Worm (Caenorhabditis elegans) whole organism, L2 larva: ENCODE data around the gene R04A9.7.

Source experiments
- C34F6.9 ChIP-seq: fragments of 150-350 bp; optimal IDR thresholded peaks from 2 replicates; lab custom pipeline; 2014; ENCODE audit warnings: missing biosample characterization, missing genetic modification characterization
- F13H6.1 ChIP-seq: sonication (generic microtip); optimal IDR thresholded peaks from 2 replicates; lab custom pipeline; 2016; ENCODE audit warnings: missing genetic modification characterization, missing compliant biosample characterization
- R02D3.7 ChIP-seq: fragments of 150-350 bp; optimal IDR thresholded peaks from 2 replicates; lab custom pipeline; 2014; ENCODE audit warnings: missing biosample characterization, missing genetic modification characterization
- Y55F3AM.14 ChIP-seq: fragments of 200-800 bp; sonication (Bioruptor generic); optimal IDR thresholded peaks from 2 replicates; lab custom pipeline; 2018; ENCODE audit warnings: mild to moderate bottlenecking, missing genetic modification characterization, missing compliant biosample characterization
- ZK546.5 ChIP-seq: sonication (generic microtip); optimal IDR thresholded peaks from 2 replicates; lab custom pipeline; 2017; ENCODE audit warnings: missing biosample characterization, missing genetic modification characterization
- aly-2 ChIP-seq: fragments of 150-350 bp; optimal IDR thresholded peaks from 2 replicates; lab custom pipeline; 2014; ENCODE audit warnings: missing biosample characterization, missing genetic modification characterization
- ama-1 ChIP-seq: fragments of 150-350 bp; optimal IDR thresholded peaks from 2 replicates; lab custom pipeline; 2018; ENCODE audit warnings: inconsistent platforms
- blmp-1 ChIP-seq: sonication (generic microtip); optimal IDR thresholded peaks from 2 replicates; lab custom pipeline; 2017; ENCODE audit warnings: missing genetic modification characterization, mild to moderate bottlenecking, missing compliant biosample characterization, antibody characterized with exemption, moderate library complexity; ENCODE audit not compliant: insufficient read depth
- ceh-16 ChIP-seq: fragments of 150-350 bp; optimal IDR thresholded peaks from 2 replicates; lab custom pipeline; 2014; ENCODE audit warnings: missing biosample characterization, missing genetic modification characterization
- ceh-82 ChIP-seq: fragments of 150-350 bp; optimal IDR thresholded peaks from 2 replicates; lab custom pipeline; 2014; ENCODE audit warnings: missing biosample characterization, missing genetic modification characterization
- crh-2 ChIP-seq: sonication (generic microtip); optimal IDR thresholded peaks from 2 replicates; lab custom pipeline; 2017; ENCODE audit warnings: missing biosample characterization, missing genetic modification characterization
- dmd-4 ChIP-seq: sonication (generic microtip); optimal IDR thresholded peaks from 2 replicates; lab custom pipeline; 2017; ENCODE audit warnings: missing biosample characterization, missing genetic modification characterization
- egl-27 ChIP-seq: sonication (generic microtip); optimal IDR thresholded peaks from 3 replicates; lab custom pipeline; 2017; ENCODE audit warnings: missing biosample characterization, missing genetic modification reagents, missing genetic modification characterization
- elt-1 ChIP-seq: fragments of 150-350 bp; optimal IDR thresholded peaks from 2 replicates; lab custom pipeline; 2014; ENCODE audit warnings: missing biosample characterization, missing genetic modification characterization
- elt-3 ChIP-seq: sonication (generic microtip); optimal IDR thresholded peaks from 2 replicates; lab custom pipeline; 2017; ENCODE audit warnings: missing biosample characterization, missing genetic modification characterization
- gmeb-1 ChIP-seq: fragments of 150-350 bp; optimal IDR thresholded peaks from 2 replicates; lab custom pipeline; 2014; ENCODE audit warnings: missing biosample characterization, missing genetic modification characterization
- lin-11 ChIP-seq: fragments of 150-350 bp; sonication (generic microtip); optimal IDR thresholded peaks from 2 replicates; lab custom pipeline; 2014; ENCODE audit warnings: missing biosample characterization, missing genetic modification characterization, inconsistent platforms, mixed read lengths
- lin-13 ChIP-seq: fragments of 150-350 bp; optimal IDR thresholded peaks from 2 replicates; lab custom pipeline; 2014; ENCODE audit warnings: missing biosample characterization, missing genetic modification reagents, missing genetic modification characterization
- lsy-2 ChIP-seq, 2 experiments: fragments of 150-350 bp in 1 of 2; sonication (generic microtip) in 1 of 2; optimal IDR thresholded peaks; 2 replicates each; lab custom pipeline; 2014 to 2017; ENCODE audit warnings: missing biosample characterization in 2 of 2, missing genetic modification characterization in 2 of 2
- mab-5 ChIP-seq: fragments of 150-350 bp; optimal IDR thresholded peaks from 2 replicates; lab custom pipeline; 2014; ENCODE audit warnings: missing biosample characterization, missing genetic modification characterization
- mbf-1 ChIP-seq: sonication (generic microtip); optimal IDR thresholded peaks from 2 replicates; lab custom pipeline; 2017; ENCODE audit warnings: missing biosample characterization, missing genetic modification characterization
- mdl-1 ChIP-seq, 2 experiments: fragments of 150-350 bp in 1 of 2; sonication (generic microtip) in 1 of 2; optimal IDR thresholded peaks; 2 replicates each; lab custom pipeline; 2017; ENCODE audit warnings: missing biosample characterization in 2 of 2, missing genetic modification characterization in 2 of 2
- nhr-10 ChIP-seq: sonication (generic microtip); optimal IDR thresholded peaks from 2 replicates; lab custom pipeline; 2017; ENCODE audit warnings: missing biosample characterization, missing genetic modification characterization
- nhr-11 ChIP-seq: fragments of 150-350 bp; optimal IDR thresholded peaks from 2 replicates; lab custom pipeline; 2014; ENCODE audit warnings: missing biosample characterization, missing genetic modification characterization
- nhr-129 ChIP-seq: fragments of 150-350 bp; optimal IDR thresholded peaks from 2 replicates; lab custom pipeline; 2014; ENCODE audit warnings: missing biosample characterization, missing genetic modification characterization
- nhr-21 ChIP-seq: fragments of 150-350 bp; optimal IDR thresholded peaks from 2 replicates; lab custom pipeline; 2014; ENCODE audit warnings: missing biosample characterization, missing genetic modification characterization
- nhr-23 ChIP-seq: fragments of 150-350 bp; optimal IDR thresholded peaks from 2 replicates; lab custom pipeline; 2014; ENCODE audit warnings: missing biosample characterization, missing genetic modification reagents, missing genetic modification characterization
- nhr-237 ChIP-seq: fragments of 150-350 bp; optimal IDR thresholded peaks from 2 replicates; lab custom pipeline; 2014; ENCODE audit warnings: missing biosample characterization, missing genetic modification characterization
- nhr-25 ChIP-seq: fragments of 150-350 bp; sonication (generic microtip); optimal IDR thresholded peaks from 3 replicates; lab custom pipeline; 2014; ENCODE audit warnings: missing biosample characterization, missing genetic modification characterization
- nhr-6 ChIP-seq: fragments of 150-350 bp; optimal IDR thresholded peaks from 2 replicates; lab custom pipeline; 2014; ENCODE audit warnings: missing biosample characterization, missing genetic modification characterization
- nhr-77 ChIP-seq: fragments of 150-350 bp; optimal IDR thresholded peaks from 2 replicates; lab custom pipeline; 2014; ENCODE audit warnings: missing biosample characterization, missing genetic modification characterization
- peb-1 ChIP-seq: fragments of 150-350 bp; optimal IDR thresholded peaks from 2 replicates; lab custom pipeline; 2014; ENCODE audit warnings: missing biosample characterization, missing genetic modification characterization
- skn-1 ChIP-seq: sonication (generic microtip); optimal IDR thresholded peaks from 2 replicates; lab custom pipeline; 2017; ENCODE audit warnings: missing biosample characterization, missing genetic modification characterization
- sma-3 ChIP-seq: sonication (generic microtip); optimal IDR thresholded peaks from 2 replicates; lab custom pipeline; 2016; ENCODE audit warnings: missing genetic modification reagents, missing genetic modification characterization, missing compliant biosample characterization
- sma-9 ChIP-seq, 2 experiments: fragments of 150-350 bp in 1 of 2; sonication (generic microtip) in 1 of 2; optimal IDR thresholded peaks; 2 replicates each; lab custom pipeline; 2014 to 2016; ENCODE audit warnings: missing genetic modification characterization in 2 of 2, mild to moderate bottlenecking in 1 of 2, missing biosample characterization in 1 of 2, missing compliant biosample characterization in 1 of 2, missing genetic modification reagents in 1 of 2, moderate library complexity in 1 of 2
- snpc-4 ChIP-seq: fragments of 150-350 bp; optimal IDR thresholded peaks from 2 replicates; lab custom pipeline; 2014; ENCODE audit warnings: missing biosample characterization, missing genetic modification characterization
- unc-39 ChIP-seq: fragments of 150-350 bp; optimal IDR thresholded peaks from 2 replicates; lab custom pipeline; 2014; ENCODE audit warnings: missing biosample characterization, missing genetic modification characterization
- unc-55 ChIP-seq: fragments of 150-350 bp; sonication (generic microtip); optimal IDR thresholded peaks from 3 replicates; lab custom pipeline; 2014; ENCODE audit warnings: missing biosample characterization, missing genetic modification reagents, missing genetic modification characterization
- unc-62 ChIP-seq: fragments of 150-350 bp; optimal IDR thresholded peaks from 2 replicates; lab custom pipeline; 2014; ENCODE audit warnings: missing biosample characterization, missing genetic modification reagents, missing genetic modification characterization
- zag-1 ChIP-seq: fragments of 150-350 bp; optimal IDR thresholded peaks from 2 replicates; lab custom pipeline; 2014; ENCODE audit warnings: missing biosample characterization, missing genetic modification characterization
- ztf-4 ChIP-seq: fragments of 150-350 bp; optimal IDR thresholded peaks from 2 replicates; lab custom pipeline; 2014; ENCODE audit warnings: missing biosample characterization, missing genetic modification characterization

R04A9.7 gene

DNA sequence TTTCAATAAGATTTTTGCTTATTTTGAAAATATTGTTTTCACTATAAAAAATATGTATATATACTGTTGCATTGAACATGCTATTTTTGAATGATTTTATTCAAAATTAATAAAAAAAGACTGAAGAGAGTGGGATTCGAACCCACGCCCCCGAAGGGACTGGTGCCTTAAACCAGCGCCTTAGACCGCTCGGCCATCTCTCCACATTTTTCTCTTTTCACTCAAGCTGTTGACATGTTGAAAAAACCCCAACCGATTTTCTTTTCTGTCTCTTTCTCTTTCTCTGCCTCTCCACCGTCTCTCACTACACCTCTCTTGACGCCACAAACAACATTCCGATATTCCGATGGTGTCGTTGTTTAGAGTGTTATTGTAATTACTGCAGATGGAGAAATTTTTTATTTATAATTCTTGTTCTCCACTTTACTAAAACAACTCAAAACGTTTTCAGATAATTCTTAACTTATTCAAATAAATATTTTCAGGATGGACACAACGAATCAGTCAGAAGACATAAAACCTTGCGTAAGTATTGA is 41.5 kb downstream of the R04A9.7 start, which contains the start of gene sor-3 (continued):
- TF ChIP-seq lin-11, result peak; percentile 50
- TF ChIP-seq dmd-4, result no peak
- no peak for TF ChIP-seq mbf-1 (tag; lab: Kevin White, UChicago)
- peak; percentile 40 for TF ChIP-seq skn-1 (tag; lab: Kevin White, UChicago)
- TF ChIP-seq unc-55 (GFP tag; lab: Kevin White, UChicago), result peak; percentile 96
- TF ChIP-seq elt-1 (tag; lab: Kevin White, UChicago), result no peak
- no peak for TF ChIP-seq elt-3 (tag; lab: Kevin White, UChicago)
- no peak for TF ChIP-seq nhr-11 (tag; lab: Kevin White, UChicago)
- no peak for TF ChIP-seq ama-1 (lab: Kevin White, UChicago)
- TF ChIP-seq gmeb-1, result peak; percentile 77
- TF ChIP-seq aly-2 (tag; lab: Kevin White, UChicago), result no peak
- peak; percentile 45 for TF ChIP-seq Y55F3AM.14 (GFP tag; lab: Kevin White, UChicago)
- peak; percentile 69 for TF ChIP-seq mab-5 (tag; lab: Kevin White, UChicago)
- TF ChIP-seq ZK546.5, result no peak
- no peak for TF ChIP-seq unc-39
- peak; percentile 79 for TF ChIP-seq ztf-4 (tag; lab: Kevin White, UChicago)
- TF ChIP-seq crh-2 (tag; lab: Kevin White, UChicago), result peak; percentile 89
- peak; percentile 74 for TF ChIP-seq F13H6.1 (tag; lab: Kevin White, UChicago)
- TF ChIP-seq mdl-1 (tag; optimal IDR thresholded peaks at IDR 0.05; lab: Kevin White, UChicago), result peak; percentile 7 to 48
- TF ChIP-seq C34F6.9 (tag; lab: Kevin White, UChicago), result peak; percentile 82

DNA sequence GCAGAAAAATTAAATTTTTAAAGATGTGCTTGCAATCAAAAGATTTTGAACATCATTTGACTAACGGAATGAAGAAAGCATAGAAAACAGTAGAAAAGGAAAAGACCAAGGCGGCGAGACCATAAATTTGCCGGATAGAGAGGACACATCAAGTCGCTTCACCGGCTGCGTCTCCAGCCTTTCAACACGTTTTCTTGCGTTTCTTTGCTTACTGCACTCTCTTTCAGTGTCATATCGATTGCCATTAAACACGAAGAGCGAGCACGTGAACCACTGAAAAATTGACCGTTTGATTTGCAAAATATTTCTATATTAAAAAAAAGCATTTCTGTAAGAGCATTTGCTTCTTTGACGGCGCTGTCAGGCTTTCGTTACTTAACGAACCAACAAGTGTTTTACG is 46.6 kb downstream of the R04A9.7 start:
- TF ChIP-seq nhr-6 (no peak), unc-39 (no peak), nhr-77 (no peak), mab-5 (tag; lab: Kevin White, UChicago) (peak; percentile 50), ama-1 (lab: Kevin White, UChicago) (no peak), elt-1 (tag; lab: Kevin White, UChicago) (no peak), ZK546.5 (no peak), skn-1 (tag; lab: Kevin White, UChicago) (no peak), sma-9 (GFP tag; optimal IDR thresholded peaks at IDR 0.05; lab: Kevin White, UChicago) (no peak), sma-9 (tag; optimal IDR thresholded peaks at IDR 0.05; lab: Kevin White, UChicago) (no peak), Y55F3AM.14 (GFP tag; lab: Kevin White, UChicago) (no peak), unc-55 (GFP tag; lab: Kevin White, UChicago) (peak; percentile 58), nhr-237 (tag; lab: Kevin White, UChicago) (no peak), mdl-1 (tag; optimal IDR thresholded peaks at IDR 0.05; lab: Kevin White, UChicago) (peak in 1 of 2 experiments; percentile 60), gmeb-1 (no peak), ceh-82 (tag; lab: Kevin White, UChicago) (no peak), F13H6.1 (tag; lab: Kevin White, UChicago) (no peak), unc-62 (GFP tag; lab: Kevin White, UChicago) (no peak), snpc-4 (tag; lab: Kevin White, UChicago) (no peak), ztf-4 (tag; lab: Kevin White, UChicago) (no peak), mbf-1 (tag; lab: Kevin White, UChicago) (no peak), crh-2 (tag; lab: Kevin White, UChicago) (peak; percentile 31), nhr-21 (no peak), peb-1 (tag; lab: Kevin White, UChicago) (no peak), dmd-4 (no peak), nhr-23 (no peak), ceh-16 (tag; lab: Kevin White, UChicago) (no peak), lsy-2 (tag; optimal IDR thresholded peaks at IDR 0.05; lab: Kevin White, UChicago) (peak in 1 of 2 experiments; percentile 40), zag-1 (tag; lab: Kevin White, UChicago) (no peak), nhr-129 (tag; lab: Kevin White, UChicago) (peak; percentile 46), C34F6.9 (tag; lab: Kevin White, UChicago) (peak; percentile 63), elt-3 (tag; lab: Kevin White, UChicago) (no peak), aly-2 (tag; lab: Kevin White, UChicago) (no peak), sma-3 (GFP tag; lab: Kevin White, UChicago) (no peak), nhr-10 (no peak), blmp-1 (tag; lab: Kevin White, UChicago) (no peak), nhr-11 (tag; lab: Kevin White, UChicago) (no peak), nhr-25 (tag; lab: Kevin White, UChicago) (no peak), lin-13 (GFP tag; lab: Kevin White, UChicago) (no peak), egl-27 (tag; lab: Kevin White, UChicago) (no peak), R02D3.7 (tag; lab: Kevin White, UChicago) (no peak)
